Worm (Caenorhabditis elegans) whole organism, L1 larva: ENCODE results near the gene klo-1.

Experiments
- C04F5.9 ChIP-seq: sonication (generic microtip); optimal IDR thresholded peaks from 2 replicates; lab custom pipeline; 2016; ENCODE audit warnings: missing genetic modification characterization, missing compliant biosample characterization
- F16B12.6 ChIP-seq: fragments of 150-350 bp; optimal IDR thresholded peaks from 2 replicates; lab custom pipeline; 2014; ENCODE audit warnings: missing biosample characterization, missing genetic modification characterization
- aha-1 ChIP-seq: fragments of 150-350 bp; optimal IDR thresholded peaks from 2 replicates; lab custom pipeline; 2014; ENCODE audit warnings: missing biosample characterization, missing genetic modification characterization
- aly-2 ChIP-seq: fragments of 150-350 bp; optimal IDR thresholded peaks from 2 replicates; lab custom pipeline; 2014; ENCODE audit warnings: missing biosample characterization, missing genetic modification characterization
- blmp-1 ChIP-seq: fragments of 150-350 bp; optimal IDR thresholded peaks from 2 replicates; lab custom pipeline; 2014; ENCODE audit warnings: missing biosample characterization, missing genetic modification characterization
- ceh-63 ChIP-seq: fragments of 200-800 bp; sonication (Bioruptor generic); optimal IDR thresholded peaks from 2 replicates; lab custom pipeline; 2018; ENCODE audit warnings: mild to moderate bottlenecking, missing genetic modification characterization, missing compliant biosample characterization
- ceh-8 ChIP-seq: fragments of 200-800 bp; sonication (Bioruptor generic); optimal IDR thresholded peaks from 2 replicates; lab custom pipeline; 2018; ENCODE audit warnings: mild to moderate bottlenecking, missing genetic modification characterization, moderate library complexity, missing compliant biosample characterization
- ceh-82 ChIP-seq, 3 experiments: fragments of 150-350 bp in 1 of 3; sonication (generic microtip) in 2 of 3; optimal IDR thresholded peaks; 2 replicates each; lab custom pipeline; 2014 to 2017; ENCODE audit warnings: missing biosample characterization in 3 of 3, missing genetic modification characterization in 3 of 3
- dpl-1 ChIP-seq, 3 experiments: fragments of 150-350 bp in 2 of 3; sonication (generic microtip) in 1 of 3; optimal IDR thresholded peaks; 2 replicates each; lab custom pipeline; 2014 to 2017; ENCODE audit warnings: missing biosample characterization in 3 of 3, missing genetic modification characterization in 3 of 3, missing genetic modification reagents in 3 of 3
- dsc-1 ChIP-seq: sonication (generic microtip); optimal IDR thresholded peaks from 2 replicates; lab custom pipeline; 2016; ENCODE audit warnings: mild to moderate bottlenecking, missing genetic modification characterization, missing compliant biosample characterization
- efl-1 ChIP-seq, 4 experiments: fragments of 150-350 bp; optimal IDR thresholded peaks in 3 of 4; peaks in 1 of 4; 1 replicate in 1 of 4; 2 replicates in 3 of 4; lab custom pipeline; 2014; ENCODE audit warnings: missing biosample characterization in 2 of 4, missing genetic modification characterization in 2 of 4, missing genetic modification reagents in 2 of 4
- egl-13 ChIP-seq: sonication (generic microtip); optimal IDR thresholded peaks from 2 replicates; lab custom pipeline; 2016; ENCODE audit warnings: missing genotype, missing genetic modification reagents, missing genetic modification characterization, missing compliant biosample characterization
- egl-27 ChIP-seq, 2 experiments: fragments of 150-350 bp in 1 of 2; sonication (generic microtip); optimal IDR thresholded peaks; 3 replicates each; lab custom pipeline; 2017 to 2018; ENCODE audit warnings: missing biosample characterization in 2 of 2, missing genetic modification characterization in 2 of 2, missing genetic modification reagents in 2 of 2
- elt-2 ChIP-seq: sonication (generic microtip); optimal IDR thresholded peaks from 2 replicates; lab custom pipeline; 2016; ENCODE audit warnings: missing genetic modification characterization, mild to moderate bottlenecking, inconsistent platforms, missing compliant biosample characterization, missing genetic modification reagents
- fkh-8 ChIP-seq: sonication (generic microtip); optimal IDR thresholded peaks from 2 replicates; lab custom pipeline; 2016; ENCODE audit warnings: mild to moderate bottlenecking, missing genetic modification characterization, missing compliant biosample characterization
- fos-1 ChIP-seq: fragments of 150-350 bp; optimal IDR thresholded peaks from 2 replicates; lab custom pipeline; 2014; ENCODE audit warnings: missing biosample characterization, missing genetic modification characterization
- hlh-4 ChIP-seq: sonication (generic microtip); optimal IDR thresholded peaks from 2 replicates; lab custom pipeline; 2016; ENCODE audit warnings: mild to moderate bottlenecking, missing genetic modification characterization, missing compliant biosample characterization
- irx-1 ChIP-seq: sonication (generic microtip); optimal IDR thresholded peaks from 2 replicates; lab custom pipeline; 2016; ENCODE audit warnings: missing genetic modification characterization, missing compliant biosample characterization
- isw-1 ChIP-seq: fragments of 200-800 bp; sonication (Bioruptor generic); IDR thresholded peaks from 2 replicates; pipeline ENCODE4 v1.3.6; 2022; ENCODE audit warnings: missing genetic modification characterization, missing compliant biosample characterization
- lin-13 ChIP-seq: fragments of 150-350 bp; optimal IDR thresholded peaks from 2 replicates; lab custom pipeline; 2014; ENCODE audit warnings: missing biosample characterization, missing genetic modification reagents, missing genetic modification characterization
- lin-14 ChIP-seq: fragments of 200-800 bp; sonication (Bioruptor generic); optimal IDR thresholded peaks from 2 replicates; lab custom pipeline; 2018; ENCODE audit warnings: mild to moderate bottlenecking, missing genetic modification characterization, moderate library complexity, missing compliant biosample characterization
- lin-15B ChIP-seq: fragments of 150-350 bp; sonication (generic microtip); optimal IDR thresholded peaks from 3 replicates; lab custom pipeline; 2014; ENCODE audit warnings: missing biosample characterization, missing genetic modification characterization
- lin-39 ChIP-seq: fragments of 150-350 bp; optimal IDR thresholded peaks from 2 replicates; lab custom pipeline; 2014; ENCODE audit warnings: missing biosample characterization, missing genetic modification reagents, missing genetic modification characterization
- lir-3 ChIP-seq: sonication (generic microtip); optimal IDR thresholded peaks from 2 replicates; lab custom pipeline; 2016; ENCODE audit warnings: mild to moderate bottlenecking, missing genetic modification characterization, moderate library complexity, missing compliant biosample characterization; ENCODE audit not compliant: poor library complexity
- lsy-2 ChIP-seq, 2 experiments: fragments of 150-350 bp; optimal IDR thresholded peaks; 2 replicates each; lab custom pipeline; 2014; ENCODE audit warnings: missing biosample characterization in 2 of 2, missing genetic modification characterization in 2 of 2
- mab-9 ChIP-seq: fragments of 200-800 bp; sonication (Bioruptor generic); IDR thresholded peaks from 2 replicates; pipeline ENCODE4 v1.3.6; 2022; ENCODE audit warnings: missing genetic modification reagents, missing genetic modification characterization, missing compliant biosample characterization
- mef-2 ChIP-seq: fragments of 150-350 bp; optimal IDR thresholded peaks from 2 replicates; lab custom pipeline; 2014; ENCODE audit warnings: missing biosample characterization, missing genetic modification characterization
- mep-1 ChIP-seq: fragments of 150-350 bp; optimal IDR thresholded peaks from 2 replicates; lab custom pipeline; 2014; ENCODE audit warnings: missing biosample characterization, missing genetic modification characterization
- nhr-11 ChIP-seq: fragments of 150-350 bp; optimal IDR thresholded peaks from 2 replicates; lab custom pipeline; 2014; ENCODE audit warnings: missing biosample characterization, missing genetic modification characterization
- nhr-12 ChIP-seq: sonication (generic microtip); optimal IDR thresholded peaks from 2 replicates; lab custom pipeline; 2017; ENCODE audit warnings: missing biosample characterization, missing genetic modification characterization
- nhr-19 ChIP-seq: fragments of 200-800 bp; sonication (Bioruptor generic); conservative IDR thresholded peaks from 2 replicates; pipeline ENCODE4 v1.3.6; 2022; ENCODE audit warnings: missing genetic modification characterization, missing compliant biosample characterization
- nhr-20 ChIP-seq: sonication (generic microtip); optimal IDR thresholded peaks from 2 replicates; lab custom pipeline; 2016; ENCODE audit warnings: mild to moderate bottlenecking, missing genetic modification characterization, missing compliant biosample characterization
- nhr-237 ChIP-seq: fragments of 150-350 bp; optimal IDR thresholded peaks from 2 replicates; lab custom pipeline; 2014; ENCODE audit warnings: missing biosample characterization, missing genetic modification characterization
- nhr-28 ChIP-seq: fragments of 150-350 bp; optimal IDR thresholded peaks from 2 replicates; lab custom pipeline; 2014; ENCODE audit warnings: missing biosample characterization, missing genetic modification characterization
- nhr-47 ChIP-seq: sonication (generic microtip); optimal IDR thresholded peaks from 2 replicates; lab custom pipeline; 2016; ENCODE audit warnings: mild to moderate bottlenecking, missing genetic modification characterization, moderate library complexity, missing compliant biosample characterization
- nhr-76 ChIP-seq: sonication (generic microtip); optimal IDR thresholded peaks from 2 replicates; lab custom pipeline; 2017; ENCODE audit warnings: missing biosample characterization, missing genetic modification characterization
- nhr-77 ChIP-seq: fragments of 150-350 bp; optimal IDR thresholded peaks from 2 replicates; lab custom pipeline; 2014; ENCODE audit warnings: missing biosample characterization, missing genetic modification characterization
- nhr-84 ChIP-seq: sonication (generic microtip); optimal IDR thresholded peaks from 2 replicates; lab custom pipeline; 2017; ENCODE audit warnings: missing biosample characterization, missing genetic modification characterization
- rnt-1 ChIP-seq: sonication (generic microtip); optimal IDR thresholded peaks from 2 replicates; lab custom pipeline; 2016; ENCODE audit warnings: mild to moderate bottlenecking, missing genetic modification characterization, moderate library complexity, missing compliant biosample characterization
- skn-1 ChIP-seq: fragments of 150-350 bp; optimal IDR thresholded peaks from 2 replicates; lab custom pipeline; 2014; ENCODE audit warnings: missing biosample characterization, missing genetic modification characterization
- snpc-4 ChIP-seq: fragments of 150-350 bp; optimal IDR thresholded peaks from 2 replicates; lab custom pipeline; 2014; ENCODE audit warnings: missing biosample characterization, missing genetic modification characterization
- snu-23 ChIP-seq: sonication (generic microtip); optimal IDR thresholded peaks from 2 replicates; lab custom pipeline; 2016; ENCODE audit warnings: missing genetic modification characterization, missing compliant biosample characterization
- swsn-7 ChIP-seq: sonication (generic microtip); optimal IDR thresholded peaks from 2 replicates; lab custom pipeline; 2016; ENCODE audit warnings: missing genetic modification characterization, missing compliant biosample characterization
- tbx-2 ChIP-seq: sonication (generic microtip); optimal IDR thresholded peaks from 2 replicates; lab custom pipeline; 2016; ENCODE audit warnings: missing genetic modification characterization, missing compliant biosample characterization
- tlp-1 ChIP-seq: fragments of 150-350 bp; optimal IDR thresholded peaks from 2 replicates; lab custom pipeline; 2014; ENCODE audit warnings: missing biosample characterization, missing genetic modification characterization
- unc-30 ChIP-seq: sonication (generic microtip); optimal IDR thresholded peaks from 2 replicates; lab custom pipeline; 2017; ENCODE audit warnings: missing biosample characterization, missing genetic modification characterization
- unc-86 ChIP-seq: sonication (generic microtip); optimal IDR thresholded peaks from 2 replicates; lab custom pipeline; 2016; ENCODE audit warnings: missing genetic modification characterization, missing compliant biosample characterization
- unc-98 ChIP-seq: fragments of 200-800 bp; sonication (Bioruptor generic); IDR thresholded peaks from 2 replicates; pipeline ENCODE4 v1.3.6; 2022; ENCODE audit warnings: missing genetic modification characterization, missing compliant biosample characterization
- vab-15 ChIP-seq: sonication (generic microtip); optimal IDR thresholded peaks from 2 replicates; lab custom pipeline; 2017; ENCODE audit warnings: missing genotype, mild to moderate bottlenecking, missing genetic modification characterization, missing compliant biosample characterization
- xbp-1 ChIP-seq: sonication (generic microtip); optimal IDR thresholded peaks from 2 replicates; lab custom pipeline; 2016; ENCODE audit warnings: missing genetic modification characterization, missing compliant biosample characterization
- zag-1 ChIP-seq: fragments of 150-350 bp; optimal IDR thresholded peaks from 2 replicates; lab custom pipeline; 2014; ENCODE audit warnings: missing biosample characterization, missing genetic modification characterization
- zip-4 ChIP-seq: fragments of 200-800 bp; sonication (Bioruptor generic); optimal IDR thresholded peaks from 2 replicates; lab custom pipeline; 2018; ENCODE audit warnings: mild to moderate bottlenecking, missing genetic modification characterization, moderate library complexity, missing compliant biosample characterization
- ztf-4 ChIP-seq: fragments of 150-350 bp; optimal IDR thresholded peaks from 2 replicates; lab custom pipeline; 2014; ENCODE audit warnings: missing biosample characterization, missing genetic modification characterization

Gene klo-1

ce11 chrIV:7785506-7786065 is 37.6 kb upstream of the klo-1 start, which contains the start of gene tag-322:
tag-322 (minus strand) TSS chrIV:7785556.
- no peak for TF ChIP-seq unc-30 (tag; lab: Kevin White, UChicago)
- TF ChIP-seq mef-2 = no peak
- peak; percentile 51 for TF ChIP-seq blmp-1
- peak; percentile 62 for TF ChIP-seq nhr-19 (GFP tag; lab: Robert Waterston, UW)
- peak; percentile 75 for TF ChIP-seq dsc-1 (tag; lab: Kevin White, UChicago)
- no peak for TF ChIP-seq aly-2 (tag; lab: Kevin White, UChicago)
- TF ChIP-seq nhr-47 (tag; lab: Kevin White, UChicago) = peak; percentile 80
- peak; percentile 79 for TF ChIP-seq xbp-1 (tag; lab: Kevin White, UChicago)
- peak; percentile 51 for TF ChIP-seq unc-86 (tag; lab: Kevin White, UChicago)
- no peak for TF ChIP-seq F16B12.6 (tag; lab: Kevin White, UChicago)
- no peak for TF ChIP-seq hlh-4 (tag; lab: Kevin White, UChicago)
- no peak for TF ChIP-seq zip-4
- TF ChIP-seq tbx-2 (tag; lab: Kevin White, UChicago) = peak; percentile 65
- peak; percentile 73 for TF ChIP-seq rnt-1 (tag; lab: Kevin White, UChicago)
- no peak for TF ChIP-seq lin-13 (GFP tag; lab: Kevin White, UChicago)
- TF ChIP-seq isw-1 = peak; percentile 15; the same call in 1 of the 2 replicates
- peak; percentile 80 for TF ChIP-seq swsn-7 (tag; lab: Kevin White, UChicago)
- TF ChIP-seq zag-1 = no peak
- peak; percentile 76 for TF ChIP-seq lin-15B (tag; lab: Kevin White, UChicago)
- peak; percentile 50 for TF ChIP-seq lir-3 (tag; lab: Kevin White, UChicago)
- TF ChIP-seq lin-14 (GFP tag; lab: Kevin White, UChicago) = peak; percentile 75
- no peak for TF ChIP-seq ceh-63 (GFP tag; lab: Kevin White, UChicago)
- TF ChIP-seq nhr-237 (tag; lab: Kevin White, UChicago) = no peak
- TF ChIP-seq snpc-4 = no peak
- TF ChIP-seq nhr-77 (tag; lab: Kevin White, UChicago) = peak; percentile 31
- no peak for TF ChIP-seq nhr-28 (tag; lab: Kevin White, UChicago)
- peak; percentile 52 to 59 (median 52) for TF ChIP-seq ceh-82 (tag; optimal IDR thresholded peaks at IDR 0.05; lab: Kevin White, UChicago)
- no peak for TF ChIP-seq irx-1 (tag; lab: Kevin White, UChicago)
- TF ChIP-seq unc-98 = no peak
- TF ChIP-seq fos-1 (tag; lab: Kevin White, UChicago) = no peak
- peak; percentile 53 to 74 (median 72) for TF ChIP-seq dpl-1 (GFP tag; optimal IDR thresholded peaks at IDR 0.05; lab: Kevin White, UChicago)
- no peak for TF ChIP-seq mab-9 (GFP tag; lab: Robert Waterston, UW)
- peak; percentile 76 for TF ChIP-seq nhr-20
- TF ChIP-seq lsy-2 (tag; optimal IDR thresholded peaks at IDR 0.05; lab: Kevin White, UChicago) = peak; percentile 89 to 90
- peak; percentile 85 for TF ChIP-seq mep-1 (tag; lab: Kevin White, UChicago)
- peak; percentile 72 to 77 for TF ChIP-seq efl-1 (optimal IDR thresholded peaks at IDR 0.05; lab: Kevin White, UChicago)
- TF ChIP-seq efl-1 (GFP tag; optimal IDR thresholded peaks at IDR 0.05 in 1 of 2; lab: Kevin White, UChicago) = peak; percentile 69 to 96
- peak; percentile 83 for TF ChIP-seq snu-23 (GFP tag; lab: Kevin White, UChicago)
- no peak for TF ChIP-seq nhr-12 (tag; lab: Kevin White, UChicago)
- TF ChIP-seq elt-2 = no peak
- no peak for TF ChIP-seq nhr-76 (tag; lab: Kevin White, UChicago)
- TF ChIP-seq egl-13 = peak; percentile 42
- TF ChIP-seq lin-39 (tag; lab: Kevin White, UChicago) = no peak
- peak; percentile 27 for TF ChIP-seq nhr-11
- no peak for TF ChIP-seq tlp-1 (tag; lab: Kevin White, UChicago)
- TF ChIP-seq fkh-8 (tag; lab: Kevin White, UChicago) = peak; percentile 16
- no peak for TF ChIP-seq ztf-4
- TF ChIP-seq ceh-8 (GFP tag; lab: Kevin White, UChicago) = no peak
- no peak for TF ChIP-seq C04F5.9 (tag; lab: Kevin White, UChicago)
- TF ChIP-seq skn-1 (tag; lab: Kevin White, UChicago) = peak; percentile 68
- no peak for TF ChIP-seq egl-27 (tag; optimal IDR thresholded peaks at IDR 0.05; lab: Kevin White, UChicago)
- no peak for TF ChIP-seq nhr-84 (tag; lab: Kevin White, UChicago)
- TF ChIP-seq aha-1 (tag; lab: Kevin White, UChicago) = no peak
- no peak for TF ChIP-seq vab-15 (tag; lab: Kevin White, UChicago)
